Fruit fly (Drosophila melanogaster): ENCODE results near the gene CG33229.

Gene CG33229

dm6 chr3L:199754-200596 is 23.7 kb upstream of the CG33229 start, which contains the start of the genes rno and mri:
Gene rno, minus strand, starts transcription at chr3L:199762.
Gene mri, plus strand, starts transcription at chr3L:200174.
- TF ChIP-seq net (GFP tag; optimal IDR thresholded peaks at IDR 0.05) (no peak), CG8319 (GFP tag; optimal IDR thresholded peaks at IDR 0.05) (no peak), fd85E (GFP tag; optimal IDR thresholded peaks at IDR 0.05) (no peak), lz (GFP tag; optimal IDR thresholded peaks at IDR 0.05) (peak; percentile 52), Sox14 (GFP tag; optimal IDR thresholded peaks at IDR 0.05) (peak; percentile 24), eg (GFP tag; IDR thresholded peaks at IDR 0.05) (peak; percentile 82), dsx (GFP tag; optimal IDR thresholded peaks at IDR 0.05; ENCODE audit: poor library complexity, severe bottlenecking) (no peak), Met (GFP tag; optimal IDR thresholded peaks at IDR 0.05) (no peak), topi (GFP tag; optimal IDR thresholded peaks at IDR 0.05) (no peak), Hr39 (GFP tag; optimal IDR thresholded peaks at IDR 0.05) (no peak), Ets21C (GFP tag; optimal IDR thresholded peaks at IDR 0.05) (no peak), esn (GFP tag; optimal IDR thresholded peaks at IDR 0.05) (peak; percentile 58), CG34406 (GFP tag; optimal IDR thresholded peaks at IDR 0.05) (peak; percentile 59), svp (GFP tag) (no peak), Hr38 (GFP tag; optimal IDR thresholded peaks at IDR 0.05) (no peak), CG11294 (GFP tag; IDR thresholded peaks at IDR 0.05) (peak; percentile 11; the same call in 1 of the 2 replicates), CG6276 (GFP tag; optimal IDR thresholded peaks at IDR 0.05) (no peak), CG10631 (GFP tag; optimal IDR thresholded peaks at IDR 0.05) (peak; percentile 77), CG6163 (GFP tag; IDR thresholded peaks at IDR 0.05) (peak; percentile 52; the same call in 2 of the 3 replicates), ss (GFP tag; optimal IDR thresholded peaks at IDR 0.05) (peak in 1 of 2 experiments; percentile 19), CG15336 (GFP tag; IDR thresholded peaks at IDR 0.05) (peak; percentile 34; the same call in 1 of the 2 replicates), CG1621 (tag; optimal IDR thresholded peaks at IDR 0.05) (no peak), Ets96B (tag; optimal IDR thresholded peaks at IDR 0.05) (peak; percentile 59), Hr4 (GFP tag; optimal IDR thresholded peaks at IDR 0.05) (no peak), Gug (GFP tag; IDR thresholded peaks at IDR 0.05) (0 out of 2 replicates have a peak, but pooled peaks have one; percentile 25), Eip93F (GFP tag; optimal IDR thresholded peaks at IDR 0.05) (peak; percentile 52), spab (GFP tag; optimal IDR thresholded peaks at IDR 0.05) (no peak), CG16779 (tag; optimal IDR thresholded peaks at IDR 0.05) (no peak), CG6808 (GFP tag; optimal IDR thresholded peaks at IDR 0.05) (no peak), CG8632 (GFP tag; optimal IDR thresholded peaks at IDR 0.05) (peak; percentile 64), CG6792 (GFP tag; optimal IDR thresholded peaks at IDR 0.05) (peak; percentile 31), CG4318 (GFP tag; optimal IDR thresholded peaks at IDR 0.05) (no peak), Blimp-1 (GFP tag; optimal IDR thresholded peaks at IDR 0.05) (no peak), fd59A (GFP tag; optimal IDR thresholded peaks at IDR 0.05) (no peak), CG7368 (GFP tag; optimal IDR thresholded peaks at IDR 0.05) (no peak), dac (GFP tag; optimal IDR thresholded peaks at IDR 0.05) (no peak), cyc (GFP tag; optimal IDR thresholded peaks at IDR 0.05) (peak; percentile 32), pdm3 (GFP tag; optimal IDR thresholded peaks at IDR 0.05) (no peak), Eip75B (GFP tag; optimal IDR thresholded peaks at IDR 0.05) (no peak), CG32006 (GFP tag; optimal IDR thresholded peaks at IDR 0.05) (peak; percentile 51), CG11902 (GFP tag; optimal IDR thresholded peaks at IDR 0.05) (no peak), CG9139 (GFP tag; optimal IDR thresholded peaks at IDR 0.05) (no peak), fkh (GFP tag; optimal IDR thresholded peaks at IDR 0.05) (peak; percentile 81), vri (GFP tag; optimal IDR thresholded peaks at IDR 0.05) (no peak), CG6854 (GFP tag; optimal IDR thresholded peaks at IDR 0.05) (peak; percentile 39), CG31627 (GFP tag; optimal IDR thresholded peaks at IDR 0.05) (peak; percentile 40), acj6 (GFP tag; optimal IDR thresholded peaks at IDR 0.05) (peak; percentile 53), Smox (GFP tag; optimal IDR thresholded peaks at IDR 0.05) (no peak), OdsH (GFP tag; optimal IDR thresholded peaks at IDR 0.05) (peak; percentile 59), Sox15 (GFP tag; optimal IDR thresholded peaks at IDR 0.05) (peak; percentile 56)
